Fruit fly (Drosophila melanogaster) whole organism, prepupa: Measurements from ENCODE around the gene smp-30.

Experiments
- CG16779 ChIP-seq: fragments of 200-800 bp; sonication (Bioruptor generic); optimal IDR thresholded peaks from 3 replicates; lab custom pipeline; 2017; ENCODE audit warnings: missing biosample characterization, mild to moderate bottlenecking, missing genetic modification characterization
- CG6792 ChIP-seq: fragments of 200-800 bp; sonication (Bioruptor generic); optimal IDR thresholded peaks from 3 replicates; lab custom pipeline; 2016; ENCODE audit warnings: missing biosample characterization, missing genetic modification characterization
- CG7368 ChIP-seq: fragments of 200-800 bp; sonication (Bioruptor generic); optimal IDR thresholded peaks from 3 replicates; lab custom pipeline; 2016; ENCODE audit warnings: missing biosample characterization, missing genetic modification characterization
- CG8632 ChIP-seq: fragments of 200-800 bp; sonication (Bioruptor generic); optimal IDR thresholded peaks from 3 replicates; lab custom pipeline; 2016; ENCODE audit warnings: missing biosample characterization, missing genetic modification characterization
- Eip78C ChIP-seq: fragments of 200-800 bp; sonication (Bioruptor generic); peaks from one replicate; lab custom pipeline; 2016; ENCODE audit warnings: missing biosample characterization, missing genetic modification characterization
- Gug ChIP-seq: fragments of 200-800 bp; sonication (Bioruptor generic); IDR thresholded peaks from 2 replicates; pipeline ENCODE4 v1.3.6; 2022; ENCODE audit warnings: missing biosample characterization, missing genetic modification characterization
- Hr39 ChIP-seq: fragments of 200-800 bp; sonication (Bioruptor generic); optimal IDR thresholded peaks from 2 replicates; lab custom pipeline; 2016; ENCODE audit warnings: missing biosample characterization, missing genetic modification characterization
- Sox14 ChIP-seq: fragments of 200-800 bp; sonication (Bioruptor generic); optimal IDR thresholded peaks from 3 replicates; lab custom pipeline; 2016; ENCODE audit warnings: missing biosample characterization, missing genetic modification characterization
- achi ChIP-seq: fragments of 200-800 bp; sonication (Bioruptor generic); optimal IDR thresholded peaks from 3 replicates; lab custom pipeline; 2016; ENCODE audit warnings: missing biosample characterization, missing genetic modification characterization
- cyc ChIP-seq: fragments of 200-800 bp; sonication (Bioruptor generic); optimal IDR thresholded peaks from 3 replicates; lab custom pipeline; 2016; ENCODE audit warnings: missing biosample characterization, missing genetic modification characterization
- lz ChIP-seq: fragments of 200-800 bp; sonication (Bioruptor generic); optimal IDR thresholded peaks from 3 replicates; lab custom pipeline; 2016; ENCODE audit warnings: missing biosample characterization, missing genetic modification characterization
- svp ChIP-seq: fragments of 200-800 bp; sonication (Bioruptor generic); peaks from one replicate; lab custom pipeline; 2016; ENCODE audit warnings: missing biosample characterization, missing genetic modification characterization

dm6 chr3R:14740253-14740522 is 10.9 kb downstream of the smp-30 start:
- no peak for TF ChIP-seq CG16779 (tag; lab: Kevin White, UChicago)
- TF ChIP-seq Hr39 (GFP tag; lab: Kevin White, UChicago), result no peak
- TF ChIP-seq Sox14 (GFP tag; lab: Kevin White, UChicago), result no peak
- TF ChIP-seq achi, result no peak
- no peak for TF ChIP-seq Gug (GFP tag; lab: Robert Waterston, UW)
- no peak for TF ChIP-seq CG7368 (GFP tag; lab: Kevin White, UChicago)
- no peak for TF ChIP-seq CG8632 (GFP tag; lab: Kevin White, UChicago)
- no peak for TF ChIP-seq cyc (GFP tag; lab: Kevin White, UChicago)
- TF ChIP-seq lz (GFP tag; lab: Kevin White, UChicago), result no peak
- TF ChIP-seq Eip78C (GFP tag; lab: Kevin White, UChicago), result no peak
- no peak for TF ChIP-seq svp (GFP tag; lab: Kevin White, UChicago)
- no peak for TF ChIP-seq CG6792 (GFP tag; lab: Kevin White, UChicago)
